Fruit fly (Drosophila melanogaster) whole organism, embryonic: ENCODE results near the gene N.

Experiments
- ATbp ChIP-seq: fragments of 200-800 bp; sonication (Bioruptor generic); optimal IDR thresholded peaks from 2 replicates; lab custom pipeline; 2017; ENCODE audit warnings: missing biosample characterization, mild to moderate bottlenecking, missing genetic modification characterization, missing genetic modification reagents
- Abd-B ChIP-seq: fragments of 200-800 bp; sonication (Bioruptor generic); optimal IDR thresholded peaks from 2 replicates; lab custom pipeline; 2018; ENCODE audit warnings: missing biosample characterization, mild to moderate bottlenecking, missing genetic modification characterization, moderate library complexity
- Atf6 ChIP-seq: fragments of 200-800 bp; sonication (Bioruptor generic); IDR thresholded peaks from 2 replicates; pipeline ENCODE4 v1.3.6; 2022; ENCODE audit warnings: missing biosample characterization, missing genetic modification characterization
- B-H1 ChIP-seq: fragments of 200-800 bp; sonication (Bioruptor generic); IDR thresholded peaks from 3 replicates; pipeline ENCODE4 v1.3.6; 2022; ENCODE audit warnings: missing biosample characterization, missing genetic modification characterization
- C15 ChIP-seq: fragments of 200-800 bp; sonication (Bioruptor generic); IDR thresholded peaks from 3 replicates; pipeline ENCODE4 v1.3.6; 2022; ENCODE audit warnings: missing biosample characterization, missing genetic modification characterization
- CG10366 ChIP-seq: fragments of 200-800 bp; sonication (Bioruptor generic); IDR thresholded peaks from 2 replicates; pipeline ENCODE4 v1.3.6; 2022; ENCODE audit warnings: missing biosample characterization, missing genetic modification characterization
- CG10654 ChIP-seq: fragments of 200-800 bp; sonication (Bioruptor generic); optimal IDR thresholded peaks from 2 replicates; lab custom pipeline; 2016; ENCODE audit warnings: missing biosample characterization, missing genetic modification characterization
- CG10979 ChIP-seq: fragments of 200-800 bp; sonication (Bioruptor generic); optimal IDR thresholded peaks from 2 replicates; lab custom pipeline; 2018; ENCODE audit warnings: missing biosample characterization, mild to moderate bottlenecking, missing genetic modification characterization, moderate library complexity
- CG11093 ChIP-seq: fragments of 200-800 bp; sonication (Bioruptor generic); IDR thresholded peaks from 3 replicates; pipeline ENCODE4 v1.3.6; 2022; ENCODE audit warnings: missing biosample characterization, missing genetic modification characterization
- CG12219 ChIP-seq: fragments of 200-800 bp; sonication (Bioruptor generic); optimal IDR thresholded peaks from 3 replicates; lab custom pipeline; 2018; ENCODE audit warnings: missing biosample characterization, mild to moderate bottlenecking, missing genetic modification characterization
- CG14667 ChIP-seq: fragments of 200-800 bp; sonication (Bioruptor generic); IDR thresholded peaks from 2 replicates; pipeline ENCODE4 v1.3.6; 2022; ENCODE audit warnings: missing biosample characterization, missing genetic modification characterization
- CG1529 ChIP-seq: fragments of 200-800 bp; sonication (Bioruptor generic); optimal IDR thresholded peaks from 3 replicates; lab custom pipeline; 2018; ENCODE audit warnings: missing biosample characterization, missing genetic modification characterization
- CG17328 ChIP-seq: fragments of 200-800 bp; sonication (Bioruptor generic); IDR thresholded peaks from 2 replicates; pipeline ENCODE4 v1.3.6; 2022; ENCODE audit warnings: missing biosample characterization, missing genetic modification characterization
- CG17568 ChIP-seq: fragments of 200-800 bp; sonication (Bioruptor generic); optimal IDR thresholded peaks from 2 replicates; lab custom pipeline; 2018; ENCODE audit warnings: missing biosample characterization, mild to moderate bottlenecking, missing genetic modification characterization, moderate library complexity
- CG33557 ChIP-seq: fragments of 200-800 bp; sonication (Bioruptor generic); optimal IDR thresholded peaks from 2 replicates; lab custom pipeline; 2019; ENCODE audit warnings: missing biosample characterization, mild to moderate bottlenecking, missing genetic modification characterization, moderate library complexity
- CG4424 ChIP-seq: fragments of 200-800 bp; sonication (Bioruptor generic); optimal IDR thresholded peaks from 3 replicates; lab custom pipeline; 2016; ENCODE audit warnings: missing biosample characterization, missing genetic modification characterization
- CG6791 ChIP-seq: fragments of 200-800 bp; sonication (Bioruptor generic); IDR thresholded peaks from 3 replicates; pipeline ENCODE4 v1.3.6; 2022; ENCODE audit warnings: missing biosample characterization, missing genetic modification characterization; ENCODE audit not compliant: partially characterized antibody
- CG7357 ChIP-seq: fragments of 200-800 bp; sonication (Bioruptor generic); IDR thresholded peaks from 3 replicates; pipeline ENCODE4 v1.3.6; 2022; ENCODE audit warnings: missing biosample characterization, missing genetic modification characterization
- CG7786 ChIP-seq: fragments of 200-800 bp; sonication (Bioruptor generic); optimal IDR thresholded peaks from 2 replicates; lab custom pipeline; 2016; ENCODE audit warnings: missing biosample characterization, missing genetic modification characterization
- CG8089 ChIP-seq: fragments of 200-800 bp; sonication (Bioruptor generic); optimal IDR thresholded peaks from 3 replicates; lab custom pipeline; 2016; ENCODE audit warnings: missing biosample characterization, missing genetic modification characterization
- CG8478 ChIP-seq: fragments of >200 bp; optimal IDR thresholded peaks from 2 replicates; lab custom pipeline; 2018
- Dll ChIP-seq: fragments of 200-800 bp; sonication (Bioruptor generic); IDR thresholded peaks from 4 replicates; pipeline ENCODE4 v1.3.6; 2022; ENCODE audit warnings: missing biosample characterization, missing genetic modification characterization; ENCODE audit not compliant: partially characterized antibody
- Drgx ChIP-seq: fragments of 200-800 bp; sonication (Bioruptor generic); IDR thresholded peaks from 2 replicates; pipeline ENCODE4 v1.3.6; 2022; ENCODE audit warnings: missing biosample characterization, missing genetic modification characterization
- Ets97D ChIP-seq: fragments of 200-800 bp; sonication (Bioruptor generic); optimal IDR thresholded peaks from 3 replicates; lab custom pipeline; 2016; ENCODE audit warnings: missing biosample characterization, missing genetic modification characterization
- Hmx ChIP-seq: fragments of 200-800 bp; sonication (Bioruptor generic); optimal IDR thresholded peaks from 2 replicates; lab custom pipeline; 2016; ENCODE audit warnings: missing biosample characterization, missing genetic modification characterization
- Mes4 ChIP-seq: fragments of 200-800 bp; sonication (Bioruptor generic); optimal IDR thresholded peaks from 2 replicates; lab custom pipeline; 2016; ENCODE audit warnings: missing biosample characterization, missing genetic modification characterization
- NC2β ChIP-seq: fragments of 200-800 bp; sonication (Bioruptor generic); optimal IDR thresholded peaks from 2 replicates; lab custom pipeline; 2016; ENCODE audit warnings: missing biosample characterization, missing genetic modification characterization
- NfI ChIP-seq: fragments of 200-800 bp; sonication (Bioruptor generic); optimal IDR thresholded peaks from 3 replicates; lab custom pipeline; 2018; ENCODE audit warnings: missing biosample characterization, mild to moderate bottlenecking, missing genetic modification characterization, moderate library complexity
- Stat92E ChIP-seq, 3 experiments: fragments of >200 bp in 2 of 3; fragments of 200-800 bp in 1 of 3; sonication (Bioruptor generic) in 1 of 3; optimal IDR thresholded peaks; 2 replicates each; lab custom pipeline; 2017 to 2019; ENCODE audit warnings: missing biosample characterization in 3 of 3, missing genetic modification characterization in 3 of 3, mild to moderate bottlenecking in 1 of 3, moderate library complexity in 1 of 3
- TFAM ChIP-seq: fragments of 200-800 bp; sonication (Bioruptor generic); optimal IDR thresholded peaks from 2 replicates; lab custom pipeline; 2017; ENCODE audit warnings: missing biosample characterization, missing genetic modification characterization, inconsistent platforms
- Trl ChIP-seq, 3 experiments: fragments of >200 bp in 2 of 3; fragments of 200-800 bp in 1 of 3; sonication (Bioruptor generic) in 1 of 3; optimal IDR thresholded peaks; 2 replicates in 1 of 3; 3 replicates in 2 of 3; lab custom pipeline; 2016 to 2017; ENCODE audit warnings: missing biosample characterization in 1 of 3, missing genetic modification characterization in 1 of 3
- cg ChIP-seq: fragments of 200-800 bp; sonication (Bioruptor generic); optimal IDR thresholded peaks from 3 replicates; lab custom pipeline; 2019; ENCODE audit warnings: missing biosample characterization, mild to moderate bottlenecking, missing genetic modification characterization, moderate library complexity
- ci ChIP-seq: fragments of 200-800 bp; sonication (Bioruptor generic); IDR thresholded peaks from 3 replicates; pipeline ENCODE4 v1.3.6; 2022; ENCODE audit warnings: missing biosample characterization, missing genetic modification characterization
- corto ChIP-seq: fragments of 200-800 bp; sonication (Bioruptor generic); optimal IDR thresholded peaks from 2 replicates; lab custom pipeline; 2016; ENCODE audit warnings: missing biosample characterization, mild to moderate bottlenecking, missing genetic modification characterization, moderate library complexity
- crol ChIP-seq: fragments of 200-800 bp; sonication (Bioruptor generic); IDR thresholded peaks from 2 replicates; pipeline ENCODE4 v1.3.6; 2022; ENCODE audit warnings: missing biosample characterization, missing genetic modification characterization
- dmrt99B ChIP-seq: fragments of 200-800 bp; sonication (Bioruptor generic); optimal IDR thresholded peaks from 2 replicates; lab custom pipeline; 2018; ENCODE audit warnings: missing biosample characterization, mild to moderate bottlenecking, missing genetic modification characterization, moderate library complexity
- ewg ChIP-seq: fragments of 200-800 bp; sonication (Bioruptor generic); optimal IDR thresholded peaks from 3 replicates; lab custom pipeline; 2017; ENCODE audit warnings: mild to moderate bottlenecking, missing biosample characterization, missing genetic modification reagents, missing genetic modification characterization
- fd96Cb ChIP-seq: fragments of 200-800 bp; sonication (Bioruptor generic); optimal IDR thresholded peaks from 2 replicates; lab custom pipeline; 2018; ENCODE audit warnings: missing biosample characterization, mild to moderate bottlenecking, missing genetic modification characterization, moderate library complexity
- gcm ChIP-seq: fragments of 200-800 bp; sonication (Bioruptor generic); optimal IDR thresholded peaks from 2 replicates; lab custom pipeline; 2019; ENCODE audit warnings: missing biosample characterization, mild to moderate bottlenecking, missing genetic modification characterization, moderate library complexity
- gem ChIP-seq: fragments of 200-800 bp; sonication (Bioruptor generic); optimal IDR thresholded peaks from 2 replicates; lab custom pipeline; 2019; ENCODE audit warnings: missing biosample characterization, mild to moderate bottlenecking, missing genetic modification characterization, moderate library complexity
- gfzf ChIP-seq: fragments of 200-800 bp; sonication (Bioruptor generic); optimal IDR thresholded peaks from 2 replicates; lab custom pipeline; 2016; ENCODE audit warnings: missing biosample characterization, mild to moderate bottlenecking, missing genetic modification characterization, moderate library complexity
- hkb ChIP-seq, 2 experiments: fragments of 200-800 bp in 1 of 2; fragments of >200 bp in 1 of 2; sonication (Bioruptor generic) in 1 of 2; IDR thresholded peaks in 1 of 2; optimal IDR thresholded peaks in 1 of 2; 2 replicates each; pipeline versions ENCODE4 v1.3.6 to Lab custom; 2017 to 2022; ENCODE audit warnings: missing biosample characterization in 1 of 2, missing genetic modification characterization in 1 of 2
- jing ChIP-seq: fragments of 200-800 bp; sonication (Bioruptor generic); optimal IDR thresholded peaks from 2 replicates; lab custom pipeline; 2018; ENCODE audit warnings: missing biosample characterization, mild to moderate bottlenecking, missing genetic modification characterization
- lola ChIP-seq, 3 experiments: fragments of >200 bp in 2 of 3; fragments of 200-800 bp in 1 of 3; sonication (Bioruptor generic) in 1 of 3; optimal IDR thresholded peaks; 2 replicates each; lab custom pipeline; 2017 to 2019; ENCODE audit warnings: missing biosample characterization in 3 of 3, missing genetic modification characterization in 3 of 3, mild to moderate bottlenecking in 1 of 3, moderate library complexity in 1 of 3
- nerfin-1 ChIP-seq: fragments of 200-800 bp; sonication (Bioruptor generic); optimal IDR thresholded peaks from 3 replicates; lab custom pipeline; 2019; ENCODE audit warnings: missing biosample characterization, mild to moderate bottlenecking, missing genetic modification characterization, moderate library complexity
- oc ChIP-seq: fragments of 200-800 bp; sonication (Bioruptor generic); optimal IDR thresholded peaks from 2 replicates; lab custom pipeline; 2018; ENCODE audit warnings: missing biosample characterization, mild to moderate bottlenecking, missing genetic modification characterization, moderate library complexity
- pnt ChIP-seq: fragments of 200-800 bp; sonication (Bioruptor generic); optimal IDR thresholded peaks from 3 replicates; lab custom pipeline; 2016; ENCODE audit warnings: missing biosample characterization, missing genetic modification characterization
- sd ChIP-seq: fragments of 200-800 bp; sonication (Bioruptor generic); optimal IDR thresholded peaks from 3 replicates; lab custom pipeline; 2018; ENCODE audit warnings: missing biosample characterization, mild to moderate bottlenecking, missing genetic modification characterization, moderate library complexity
- sqz ChIP-seq: fragments of 200-800 bp; sonication (Bioruptor generic); optimal IDR thresholded peaks from 3 replicates; lab custom pipeline; 2018; ENCODE audit warnings: missing biosample characterization, mild to moderate bottlenecking, missing genetic modification characterization

N gene

dm6 chrX:3097008-3097407, 37.7 kb upstream of the N start (continued):
- TF ChIP-seq ci: peak; percentile 97
- TF ChIP-seq gcm (GFP tag; lab: Kevin White, UChicago): peak; percentile 92
- TF ChIP-seq ATbp (GFP tag; lab: Kevin White, UChicago): peak; percentile 94
- TF ChIP-seq Hmx (GFP tag; lab: Kevin White, UChicago): peak; percentile 45
- TF ChIP-seq CG14667: peak; percentile 85
- TF ChIP-seq CG6791: no peak
- peak; percentile 88 for TF ChIP-seq sqz (GFP tag; lab: Kevin White, UChicago)
- peak; percentile 80 for TF ChIP-seq CG7357 (GFP tag; lab: Robert Waterston, UW)
- TF ChIP-seq lola (GFP tag; optimal IDR thresholded peaks at IDR 0.05; lab: Kevin White, UChicago): peak in 1 of 3 experiments; percentile 97
- no peak for TF ChIP-seq CG8478 (lab: Kevin White, UChicago)
- TF ChIP-seq corto (GFP tag; lab: Kevin White, UChicago): peak; percentile 22
- TF ChIP-seq CG10654 (GFP tag; lab: Kevin White, UChicago): peak; percentile 94
- TF ChIP-seq hkb (optimal IDR thresholded peaks at IDR 0.05; lab: Kevin White, UChicago): no peak
- peak; percentile 90 for TF ChIP-seq hkb (GFP tag; IDR thresholded peaks at IDR 0.05; lab: Robert Waterston, UW)
- peak; percentile 70 for TF ChIP-seq Drgx (GFP tag; lab: Robert Waterston, UW)
- peak; percentile 93 for TF ChIP-seq CG12219 (GFP tag; lab: Kevin White, UChicago)
- peak; percentile 94 for TF ChIP-seq NC2β
- TF ChIP-seq Stat92E (GFP tag; optimal IDR thresholded peaks at IDR 0.05; lab: Kevin White, UChicago): peak in 1 of 3 experiments; percentile 86
- TF ChIP-seq CG7786 (GFP tag; lab: Kevin White, UChicago): peak; percentile 90
- TF ChIP-seq sd: peak; percentile 57
- TF ChIP-seq Trl (optimal IDR thresholded peaks at IDR 0.05; lab: Kevin White, UChicago): no peak
- peak; percentile 97 for TF ChIP-seq Trl (GFP tag; optimal IDR thresholded peaks at IDR 0.05; lab: Kevin White, UChicago)
- peak; percentile 82 for TF ChIP-seq TFAM (GFP tag; lab: Kevin White, UChicago)
- peak; percentile 69 for TF ChIP-seq crol (GFP tag; lab: Robert Waterston, UW)
- peak; percentile 97 for TF ChIP-seq CG10979 (tag; lab: Kevin White, UChicago)
- TF ChIP-seq gem (tag; lab: Kevin White, UChicago): peak; percentile 96
- TF ChIP-seq NfI (GFP tag; lab: Kevin White, UChicago): peak; percentile 89
- peak; percentile 94 for TF ChIP-seq nerfin-1 (tag; lab: Kevin White, UChicago)
- TF ChIP-seq gfzf: peak; percentile 7
- TF ChIP-seq oc: peak; percentile 91
- TF ChIP-seq Abd-B (GFP tag; lab: Kevin White, UChicago): peak; percentile 92
- TF ChIP-seq CG10366 (GFP tag; lab: Robert Waterston, UW): peak; percentile 86
- no peak for TF ChIP-seq cg (GFP tag; lab: Kevin White, UChicago)
- TF ChIP-seq CG33557 (GFP tag; lab: Kevin White, UChicago): peak; percentile 98
- peak; percentile 83 for TF ChIP-seq B-H1 (GFP tag; lab: Robert Waterston, UW)
- peak; percentile 88 for TF ChIP-seq ewg (GFP tag; lab: Kevin White, UChicago)
- TF ChIP-seq Dll (GFP tag; lab: Robert Waterston, UW): no peak
- TF ChIP-seq Ets97D (GFP tag; lab: Kevin White, UChicago): peak; percentile 79
- TF ChIP-seq CG1529: peak; percentile 95
- peak; percentile 86 for TF ChIP-seq jing (GFP tag; lab: Kevin White, UChicago)
- TF ChIP-seq Mes4 (GFP tag; lab: Kevin White, UChicago): peak; percentile 95
- TF ChIP-seq CG11093 (GFP tag; lab: Robert Waterston, UW): peak; percentile 87; the same call in 2 of the 3 replicates
- TF ChIP-seq fd96Cb (tag; lab: Kevin White, UChicago): peak; percentile 96
- peak; percentile 47; the same call in 1 of the 3 replicates for TF ChIP-seq C15 (GFP tag; lab: Robert Waterston, UW)
- peak; percentile 78 for TF ChIP-seq CG17568
- TF ChIP-seq CG4424 (GFP tag; lab: Kevin White, UChicago): peak; percentile 95
- peak; percentile 73 for TF ChIP-seq Atf6 (GFP tag; lab: Robert Waterston, UW)
- peak; percentile 95 for TF ChIP-seq dmrt99B (tag; lab: Kevin White, UChicago)
- peak; percentile 94 for TF ChIP-seq CG8089 (GFP tag; lab: Kevin White, UChicago)
- peak; percentile 96 for TF ChIP-seq CG17328 (GFP tag; lab: Robert Waterston, UW)
- peak; percentile 96 for TF ChIP-seq pnt (GFP tag; lab: Kevin White, UChicago)
